Worm (Caenorhabditis elegans) whole organism, late embryonic: ENCODE data around the gene F08G2.5.

Source experiments
- C08G9.2 ChIP-seq: sonication (generic microtip); optimal IDR thresholded peaks from 2 replicates; lab custom pipeline; 2016; ENCODE audit warnings: mild to moderate bottlenecking, missing genetic modification characterization, moderate library complexity, missing compliant biosample characterization
- F13H6.1 ChIP-seq: sonication (generic microtip); optimal IDR thresholded peaks from 2 replicates; lab custom pipeline; 2016; ENCODE audit warnings: missing genetic modification characterization, missing compliant biosample characterization
- K02D7.2 ChIP-seq: sonication (generic microtip); optimal IDR thresholded peaks from 2 replicates; lab custom pipeline; 2017; ENCODE audit warnings: mild to moderate bottlenecking, missing genetic modification characterization, missing compliant biosample characterization
- K09A11.1 ChIP-seq: sonication (generic microtip); optimal IDR thresholded peaks from 2 replicates; lab custom pipeline; 2017; ENCODE audit warnings: antibody characterized with exemption, mild to moderate bottlenecking, missing genetic modification characterization, missing compliant biosample characterization; ENCODE audit not compliant: insufficient read depth
- T23F11.4 ChIP-seq: fragments of 200-800 bp; sonication (Bioruptor generic); optimal IDR thresholded peaks from 2 replicates; lab custom pipeline; 2018; ENCODE audit warnings: mild to moderate bottlenecking, missing genetic modification characterization, missing compliant biosample characterization
- Y22D7AL.16 ChIP-seq: sonication (generic microtip); optimal IDR thresholded peaks from 2 replicates; lab custom pipeline; 2016; ENCODE audit warnings: missing genetic modification characterization, missing compliant biosample characterization
- ama-1 ChIP-seq: fragments of 150-350 bp; optimal IDR thresholded peaks from 2 replicates; lab custom pipeline; 2014
- ceh-22 ChIP-seq: sonication (generic microtip); optimal IDR thresholded peaks from 2 replicates; lab custom pipeline; 2017; ENCODE audit warnings: missing biosample characterization, missing genetic modification characterization
- ceh-31 ChIP-seq: sonication (generic microtip); optimal IDR thresholded peaks from 2 replicates; lab custom pipeline; 2016; ENCODE audit warnings: missing genetic modification characterization, missing compliant biosample characterization
- ceh-45 ChIP-seq: fragments of 200-800 bp; sonication (Bioruptor generic); IDR thresholded peaks from 2 replicates; pipeline ENCODE4 v1.3.6; 2022; ENCODE audit warnings: missing genetic modification reagents, missing genetic modification characterization, missing compliant biosample characterization
- ceh-48 ChIP-seq: sonication (generic microtip); optimal IDR thresholded peaks from 2 replicates; lab custom pipeline; 2016; ENCODE audit warnings: missing genetic modification characterization, inconsistent platforms, missing compliant biosample characterization
- ceh-6 ChIP-seq: fragments of 200-800 bp; sonication (Bioruptor generic); optimal IDR thresholded peaks from 2 replicates; lab custom pipeline; 2018; ENCODE audit warnings: mild to moderate bottlenecking, missing genetic modification characterization, missing compliant biosample characterization
- dve-1 ChIP-seq: sonication (generic microtip); optimal IDR thresholded peaks from 2 replicates; lab custom pipeline; 2017; ENCODE audit warnings: antibody characterized with exemption, mild to moderate bottlenecking, missing genetic modification characterization, missing compliant biosample characterization
- elt-2 ChIP-seq: sonication (generic microtip); optimal IDR thresholded peaks from 2 replicates; lab custom pipeline; 2016; ENCODE audit warnings: missing genetic modification reagents, missing genetic modification characterization, missing compliant biosample characterization
- elt-4 ChIP-seq: sonication (generic microtip); optimal IDR thresholded peaks from 2 replicates; lab custom pipeline; 2016; ENCODE audit warnings: missing genetic modification characterization, missing compliant biosample characterization
- ets-4 ChIP-seq: sonication (generic microtip); optimal IDR thresholded peaks from 2 replicates; lab custom pipeline; 2016; ENCODE audit warnings: missing genetic modification characterization, missing compliant biosample characterization
- fkh-6 ChIP-seq: sonication (generic microtip); optimal IDR thresholded peaks from 2 replicates; lab custom pipeline; 2016; ENCODE audit warnings: missing genetic modification characterization, missing compliant biosample characterization
- hlh-13 ChIP-seq: fragments of 200-800 bp; sonication (Bioruptor generic); optimal IDR thresholded peaks from 2 replicates; lab custom pipeline; 2018; ENCODE audit warnings: mild to moderate bottlenecking, missing genetic modification characterization, missing compliant biosample characterization
- hlh-15 ChIP-seq: sonication (generic microtip); optimal IDR thresholded peaks from 2 replicates; lab custom pipeline; 2016; ENCODE audit warnings: missing genetic modification characterization, missing compliant biosample characterization
- hlh-30 ChIP-seq: sonication (generic microtip); optimal IDR thresholded peaks from 2 replicates; lab custom pipeline; 2017; ENCODE audit warnings: antibody characterized with exemption, missing genetic modification characterization, missing compliant biosample characterization; ENCODE audit not compliant: insufficient read depth
- hlh-6 ChIP-seq: sonication (generic microtip); optimal IDR thresholded peaks from 2 replicates; lab custom pipeline; 2016; ENCODE audit warnings: missing genotype, missing genetic modification characterization, missing compliant biosample characterization
- hlh-8 ChIP-seq: sonication (generic microtip); optimal IDR thresholded peaks from 2 replicates; lab custom pipeline; 2016; ENCODE audit warnings: missing genotype, missing genetic modification characterization, missing compliant biosample characterization
- lim-6 ChIP-seq: sonication (generic microtip); optimal IDR thresholded peaks from 2 replicates; lab custom pipeline; 2016; ENCODE audit warnings: missing genetic modification characterization, missing compliant biosample characterization
- madf-2 ChIP-seq: sonication (generic microtip); optimal IDR thresholded peaks from 2 replicates; lab custom pipeline; 2017; ENCODE audit warnings: missing genetic modification characterization, missing compliant biosample characterization
- nfya-1 ChIP-seq: sonication (generic microtip); optimal IDR thresholded peaks from 2 replicates; lab custom pipeline; 2017; ENCODE audit warnings: missing genetic modification characterization, mild to moderate bottlenecking, missing compliant biosample characterization, antibody characterized with exemption, moderate library complexity
- nhr-11 ChIP-seq: fragments of 150-350 bp; optimal IDR thresholded peaks from 2 replicates; lab custom pipeline; 2014; ENCODE audit warnings: missing biosample characterization, missing genetic modification characterization
- odd-2 ChIP-seq: sonication (generic microtip); optimal IDR thresholded peaks from 2 replicates; lab custom pipeline; 2017; ENCODE audit warnings: antibody characterized with exemption, mild to moderate bottlenecking, missing genetic modification characterization, missing compliant biosample characterization
- pag-3 ChIP-seq: sonication (generic microtip); optimal IDR thresholded peaks from 2 replicates; lab custom pipeline; 2016; ENCODE audit warnings: missing compliant biosample characterization, missing genetic modification characterization, borderline replicate concordance
- pat-9 ChIP-seq: fragments of 200-800 bp; sonication (Bioruptor generic); optimal IDR thresholded peaks from 2 replicates; lab custom pipeline; 2018; ENCODE audit warnings: mild to moderate bottlenecking, missing genetic modification characterization, moderate library complexity, missing compliant biosample characterization
- pha-4 ChIP-seq: fragments of 150-350 bp; optimal IDR thresholded peaks from 2 replicates; lab custom pipeline; 2018; ENCODE audit warnings: missing biosample characterization, missing genetic modification reagents, missing genetic modification characterization
- pqm-1 ChIP-seq: sonication (generic microtip); optimal IDR thresholded peaks from 2 replicates; lab custom pipeline; 2016; ENCODE audit warnings: missing genetic modification characterization, missing compliant biosample characterization
- pros-1 ChIP-seq: fragments of 150-350 bp; optimal IDR thresholded peaks from 2 replicates; lab custom pipeline; 2014; ENCODE audit warnings: missing biosample characterization, missing genetic modification reagents, missing genetic modification characterization
- ref-2 ChIP-seq: sonication (generic microtip); optimal IDR thresholded peaks from 2 replicates; lab custom pipeline; 2016; ENCODE audit warnings: missing genetic modification characterization, missing compliant biosample characterization
- syd-9 ChIP-seq: sonication (generic microtip); optimal IDR thresholded peaks from 2 replicates; lab custom pipeline; 2016; ENCODE audit warnings: mild to moderate bottlenecking, missing genetic modification characterization, moderate library complexity, missing compliant biosample characterization
- tbx-7 ChIP-seq: sonication (generic microtip); optimal IDR thresholded peaks from 2 replicates; lab custom pipeline; 2016; ENCODE audit warnings: missing genotype, missing genetic modification characterization, missing compliant biosample characterization
- ttx-3 ChIP-seq: sonication (generic microtip); optimal IDR thresholded peaks from 2 replicates; lab custom pipeline; 2016; ENCODE audit warnings: missing genetic modification reagents, missing genetic modification characterization, missing compliant biosample characterization
- unc-3 ChIP-seq, 2 experiments: fragments of 200-800 bp in 1 of 2; sonication (Bioruptor generic) in 1 of 2; sonication (generic microtip) in 1 of 2; conservative IDR thresholded peaks in 1 of 2; optimal IDR thresholded peaks in 1 of 2; 2 replicates each; pipeline versions ENCODE4 v1.3.6 to Lab custom; 2016 to 2022; ENCODE audit warnings: missing compliant biosample characterization in 2 of 2, missing genetic modification characterization in 2 of 2, missing genetic modification reagents in 1 of 2
- unc-55 ChIP-seq: sonication (generic microtip); optimal IDR thresholded peaks from 2 replicates; lab custom pipeline; 2017; ENCODE audit warnings: missing biosample characterization, missing genetic modification reagents, missing genetic modification characterization
- unc-86 ChIP-seq: sonication (generic microtip); optimal IDR thresholded peaks from 2 replicates; lab custom pipeline; 2016; ENCODE audit warnings: missing genetic modification characterization, missing compliant biosample characterization
- zip-5 ChIP-seq: sonication (generic microtip); optimal IDR thresholded peaks from 2 replicates; lab custom pipeline; 2016; ENCODE audit warnings: missing genetic modification characterization, missing compliant biosample characterization
- ztf-16 ChIP-seq: sonication (generic microtip); optimal IDR thresholded peaks from 2 replicates; lab custom pipeline; 2017; ENCODE audit warnings: missing genetic modification characterization, missing compliant biosample characterization

The F08G2.5 gene

DNA sequence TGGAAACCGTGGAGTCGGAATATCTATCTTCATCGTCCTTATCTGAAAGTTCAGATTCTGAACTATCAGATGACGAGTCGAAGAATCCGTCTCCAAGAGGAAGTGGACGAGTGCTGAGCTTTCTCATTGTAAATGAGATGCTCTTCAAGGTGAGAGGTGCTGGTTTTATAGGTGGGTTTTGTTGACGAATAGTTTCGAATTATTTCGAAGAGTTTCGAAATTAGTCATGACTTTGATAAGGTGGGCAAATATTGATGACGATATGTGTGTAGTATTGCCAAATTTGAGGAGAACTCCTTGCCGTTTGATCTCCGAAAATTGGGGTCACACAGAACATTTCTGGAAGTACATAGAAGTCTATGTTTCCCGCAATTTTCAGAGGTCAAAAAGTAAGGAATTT, at the start of gene F08G2.5:
TSS of gene F08G2.5 (minus strand) at position 127 of the 400 bp plus-strand sequence.
- TF ChIP-seq hlh-30 (tag; lab: Kevin White, UChicago) (no peak), pqm-1 (tag; lab: Kevin White, UChicago) (no peak), ztf-16 (tag; lab: Kevin White, UChicago) (no peak), unc-55 (GFP tag; lab: Kevin White, UChicago) (no peak), pag-3 (tag; lab: Kevin White, UChicago) (no peak), ttx-3 (tag; lab: Kevin White, UChicago) (no peak), ceh-45 (GFP tag; lab: Robert Waterston, UW) (no peak), unc-86 (tag; lab: Kevin White, UChicago) (no peak), K09A11.1 (no peak), madf-2 (tag; lab: Kevin White, UChicago) (no peak), K02D7.2 (tag; lab: Kevin White, UChicago) (no peak), nfya-1 (no peak), zip-5 (no peak), pat-9 (tag; lab: Kevin White, UChicago) (no peak), Y22D7AL.16 (tag; lab: Kevin White, UChicago) (no peak), C08G9.2 (tag; lab: Kevin White, UChicago) (no peak), nhr-11 (tag; lab: Kevin White, UChicago) (no peak)

DNA sequence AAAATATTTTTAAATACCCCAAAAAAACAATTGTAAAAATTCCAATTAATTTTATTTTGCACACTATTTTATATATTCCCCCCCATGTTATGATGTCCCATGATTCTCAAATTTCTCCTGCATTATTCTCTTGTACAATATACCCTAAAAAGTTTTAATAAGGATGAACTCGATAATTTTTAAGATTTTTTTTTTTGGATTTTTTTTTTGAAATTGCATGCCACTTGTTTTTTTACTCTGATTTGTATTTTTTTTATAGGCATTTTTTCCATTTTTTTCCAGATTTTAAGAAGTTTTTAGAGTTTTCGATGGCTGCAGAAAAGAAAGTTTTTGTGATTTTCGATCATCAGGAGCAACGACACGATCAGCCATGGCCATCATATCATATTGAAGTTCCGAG, 49.0 kb upstream of the F08G2.5 start, which contains the start of gene hda-10:
TSS of gene hda-10 (plus strand) at position 301 of the 400 bp plus-strand sequence.
- no peak for TF ChIP-seq ref-2 (tag; lab: Kevin White, UChicago)
- no peak for TF ChIP-seq nfya-1
- TF ChIP-seq unc-55 (GFP tag; lab: Kevin White, UChicago) = no peak
- no peak for TF ChIP-seq ceh-48 (tag; lab: Kevin White, UChicago)
- TF ChIP-seq pros-1 = no peak
- TF ChIP-seq fkh-6 (tag; lab: Kevin White, UChicago) = no peak
- TF ChIP-seq hlh-8 (tag; lab: Kevin White, UChicago) = no peak
- TF ChIP-seq T23F11.4 (GFP tag; lab: Kevin White, UChicago) = no peak
- no peak for TF ChIP-seq lim-6 (tag; lab: Kevin White, UChicago)
- no peak for TF ChIP-seq elt-4 (tag; lab: Kevin White, UChicago)
- TF ChIP-seq elt-2 (tag; lab: Kevin White, UChicago) = no peak
- TF ChIP-seq hlh-30 (tag; lab: Kevin White, UChicago) = no peak
- no peak for TF ChIP-seq hlh-13 (GFP tag; lab: Kevin White, UChicago)
- no peak for TF ChIP-seq ceh-22 (tag; lab: Kevin White, UChicago)
- no peak for TF ChIP-seq ama-1
- TF ChIP-seq dve-1 (tag; lab: Kevin White, UChicago) = no peak
- no peak for TF ChIP-seq hlh-6 (tag; lab: Kevin White, UChicago)
- no peak for TF ChIP-seq unc-3 (GFP tag; conservative IDR thresholded peaks at IDR 0.05; lab: Robert Waterston, UW)
- TF ChIP-seq unc-3 (tag; optimal IDR thresholded peaks at IDR 0.05; lab: Kevin White, UChicago) = no peak
- TF ChIP-seq hlh-15 (tag; lab: Kevin White, UChicago) = no peak

DNA sequence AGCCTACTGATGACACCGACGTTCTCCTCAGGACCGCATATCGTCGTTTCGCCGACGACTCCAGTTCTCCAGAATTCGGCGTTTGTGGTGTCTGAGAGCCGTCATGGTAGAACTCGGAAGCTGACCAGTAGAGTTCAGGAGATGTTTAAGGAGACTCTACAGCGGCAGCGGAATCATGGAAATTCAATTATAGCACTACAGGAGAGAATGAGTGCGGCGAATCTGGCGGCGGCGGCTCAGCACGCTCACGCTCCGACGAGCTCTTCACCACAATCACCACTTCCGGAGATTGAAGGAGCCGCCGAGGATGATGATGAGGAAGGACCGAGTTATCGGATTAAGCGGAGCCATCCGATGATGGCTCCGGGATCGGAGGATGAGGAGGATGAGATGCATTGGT, 46.2 kb upstream of the F08G2.5 start:
- TF ChIP-seq nhr-11 (tag; lab: Kevin White, UChicago) (no peak), odd-2 (tag; lab: Kevin White, UChicago) (no peak), dve-1 (tag; lab: Kevin White, UChicago) (no peak), ceh-6 (GFP tag; lab: Kevin White, UChicago) (no peak), syd-9 (no peak), F13H6.1 (tag; lab: Kevin White, UChicago) (no peak), ets-4 (no peak), pros-1 (no peak), elt-4 (tag; lab: Kevin White, UChicago) (no peak), ceh-31 (tag; lab: Kevin White, UChicago) (no peak), tbx-7 (tag; lab: Kevin White, UChicago) (no peak), pha-4 (no peak)
- TF ChIP-seq, all 69 proteins: peak for 0
